Fruit fly (Drosophila melanogaster): ENCODE measurements around the gene CG11436.

DNA sequence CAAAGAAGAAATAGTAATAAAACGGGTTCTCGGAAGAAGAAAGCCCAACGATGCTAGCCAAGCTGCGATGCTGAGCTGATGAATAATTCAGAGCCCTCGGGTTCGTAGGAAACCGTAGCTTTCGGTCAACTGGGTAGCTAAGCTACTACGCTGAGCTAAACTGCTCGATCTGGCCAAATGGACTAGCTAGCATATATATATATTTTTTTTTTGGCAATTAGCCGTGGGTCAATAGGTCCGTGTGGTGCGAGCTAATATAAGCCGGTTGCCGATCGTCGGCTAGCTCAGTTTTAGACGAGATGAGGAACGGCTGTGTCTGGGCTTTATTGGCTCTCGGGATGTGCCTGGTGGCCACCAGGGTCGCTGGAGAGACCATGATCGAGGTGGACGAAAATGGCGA, 6.1 kb upstream of the CG11436 start, which contains the start of gene CG3546:
- TF ChIP-seq pan (optimal IDR thresholded peaks at IDR 0.05) (no peak), fru (GFP tag; optimal IDR thresholded peaks at IDR 0.05) (no peak), lola (GFP tag; optimal IDR thresholded peaks at IDR 0.05) (no peak), OdsH (GFP tag; optimal IDR thresholded peaks at IDR 0.05) (no peak), CG32264 (GFP tag; optimal IDR thresholded peaks at IDR 0.05) (no peak), usp (GFP tag; optimal IDR thresholded peaks at IDR 0.05) (no peak), Myc (optimal IDR thresholded peaks at IDR 0.05) (no peak)
